Fruit fly (Drosophila melanogaster) whole organism, embryonic: ENCODE results near the gene CG14630.

Experiments used
- Adf1 ChIP-seq: fragments of 200-800 bp; sonication (Bioruptor generic); IDR thresholded peaks from 2 replicates; pipeline ENCODE4 v1.3.6; 2022; ENCODE audit warnings: missing biosample characterization, missing genetic modification characterization
- B-H1 ChIP-seq: fragments of 200-800 bp; sonication (Bioruptor generic); IDR thresholded peaks from 3 replicates; pipeline ENCODE4 v1.3.6; 2022; ENCODE audit warnings: missing biosample characterization, missing genetic modification characterization
- C15 ChIP-seq: fragments of 200-800 bp; sonication (Bioruptor generic); IDR thresholded peaks from 3 replicates; pipeline ENCODE4 v1.3.6; 2022; ENCODE audit warnings: missing biosample characterization, missing genetic modification characterization
- CG2712 ChIP-seq: fragments of 200-800 bp; optimal IDR thresholded peaks from 3 replicates; lab custom pipeline; 2019; ENCODE audit warnings: missing biosample characterization, mild to moderate bottlenecking, missing genetic modification characterization, moderate library complexity
- CG2875 ChIP-seq: fragments of 200-800 bp; sonication (Bioruptor generic); optimal IDR thresholded peaks from 2 replicates; lab custom pipeline; 2017; ENCODE audit warnings: missing biosample characterization, mild to moderate bottlenecking, missing genetic modification characterization, missing genetic modification reagents
- CG30403 ChIP-seq: fragments of 200-800 bp; sonication (Bioruptor generic); optimal IDR thresholded peaks from 3 replicates; lab custom pipeline; 2016; ENCODE audit warnings: missing biosample characterization, missing genetic modification characterization
- CG3065 ChIP-seq: fragments of 200-800 bp; sonication (Bioruptor generic); optimal IDR thresholded peaks from 2 replicates; lab custom pipeline; 2016; ENCODE audit warnings: missing biosample characterization, missing genetic modification characterization
- CG31388 ChIP-seq: fragments of 200-800 bp; sonication (Bioruptor generic); optimal IDR thresholded peaks from 2 replicates; lab custom pipeline; 2016; ENCODE audit warnings: missing biosample characterization, missing genetic modification characterization
- CG32532 ChIP-seq: fragments of 200-800 bp; sonication (Bioruptor generic); IDR thresholded peaks from 2 replicates; pipeline ENCODE4 v1.3.6; 2022; ENCODE audit warnings: missing biosample characterization, missing genetic modification characterization
- CG32767 ChIP-seq: fragments of 200-800 bp; sonication (Bioruptor generic); IDR thresholded peaks from 2 replicates; pipeline ENCODE4 v1.3.6; 2022; ENCODE audit warnings: missing biosample characterization, missing genetic modification characterization
- CG33557 ChIP-seq: fragments of 200-800 bp; sonication (Bioruptor generic); optimal IDR thresholded peaks from 2 replicates; lab custom pipeline; 2019; ENCODE audit warnings: missing biosample characterization, mild to moderate bottlenecking, missing genetic modification characterization, moderate library complexity
- CG3407 ChIP-seq: fragments of 200-800 bp; sonication (Bioruptor generic); optimal IDR thresholded peaks from 2 replicates; lab custom pipeline; 2018; ENCODE audit warnings: missing biosample characterization, mild to moderate bottlenecking, missing genetic modification characterization
- CG3838 ChIP-seq: fragments of 200-800 bp; sonication (Bioruptor generic); optimal IDR thresholded peaks from 3 replicates; lab custom pipeline; 2016; ENCODE audit warnings: missing biosample characterization, missing genetic modification characterization
- CG5953 ChIP-seq: fragments of 200-800 bp; sonication (Bioruptor generic); IDR thresholded peaks from 2 replicates; pipeline ENCODE4 v1.3.6; 2022; ENCODE audit warnings: missing biosample characterization, missing genetic modification characterization
- CG6813 ChIP-seq: fragments of 200-800 bp; sonication (Bioruptor generic); optimal IDR thresholded peaks from 2 replicates; lab custom pipeline; 2017; ENCODE audit warnings: missing biosample characterization, missing genetic modification characterization, mild to moderate bottlenecking, moderate library complexity, missing genetic modification reagents
- CG7271 ChIP-seq: fragments of 200-800 bp; sonication (Bioruptor generic); optimal IDR thresholded peaks from 2 replicates; lab custom pipeline; 2018; ENCODE audit warnings: missing biosample characterization, mild to moderate bottlenecking, missing genetic modification characterization, moderate library complexity
- CG7745 ChIP-seq: fragments of 200-800 bp; sonication (Bioruptor generic); optimal IDR thresholded peaks from 2 replicates; lab custom pipeline; 2018; ENCODE audit warnings: missing biosample characterization, mild to moderate bottlenecking, missing genetic modification characterization, moderate library complexity
- CG8924 ChIP-seq: fragments of 200-800 bp; optimal IDR thresholded peaks from 3 replicates; lab custom pipeline; 2019; ENCODE audit warnings: missing biosample characterization, mild to moderate bottlenecking, missing genetic modification characterization, moderate library complexity
- CG8944 ChIP-seq: fragments of 200-800 bp; sonication (Bioruptor generic); optimal IDR thresholded peaks from 3 replicates; lab custom pipeline; 2016; ENCODE audit warnings: missing biosample characterization, missing genetic modification characterization
- CG9797 ChIP-seq: fragments of 200-800 bp; sonication (Bioruptor generic); optimal IDR thresholded peaks from 3 replicates; lab custom pipeline; 2018; ENCODE audit warnings: missing biosample characterization, mild to moderate bottlenecking, missing genetic modification characterization
- CkIIα-i1 ChIP-seq: fragments of 200-800 bp; sonication (Bioruptor generic); IDR thresholded peaks from 2 replicates; pipeline ENCODE4 v1.3.6; 2022; ENCODE audit warnings: missing biosample characterization, missing genetic modification characterization
- CoRest ChIP-seq: fragments of 200-800 bp; sonication (Bioruptor generic); optimal IDR thresholded peaks from 3 replicates; lab custom pipeline; 2018; ENCODE audit warnings: missing biosample characterization, mild to moderate bottlenecking, missing genetic modification characterization, moderate library complexity
- Deaf1 ChIP-seq: fragments of 200-800 bp; optimal IDR thresholded peaks from 3 replicates; lab custom pipeline; 2019; ENCODE audit warnings: missing biosample characterization, mild to moderate bottlenecking, missing genetic modification characterization, moderate library complexity
- HLHmδ ChIP-seq: fragments of 200-800 bp; sonication (Bioruptor generic); optimal IDR thresholded peaks from 2 replicates; lab custom pipeline; 2018; ENCODE audit warnings: missing biosample characterization, mild to moderate bottlenecking, missing genetic modification characterization, moderate library complexity
- Jarid2 ChIP-seq: fragments of 200-800 bp; sonication (Bioruptor generic); optimal IDR thresholded peaks from 3 replicates; lab custom pipeline; 2017; ENCODE audit warnings: mild to moderate bottlenecking, missing biosample characterization, missing genetic modification reagents, missing genetic modification characterization
- MESR4 ChIP-seq: fragments of 200-800 bp; sonication (Bioruptor generic); optimal IDR thresholded peaks from 2 replicates; lab custom pipeline; 2018; ENCODE audit warnings: missing biosample characterization, mild to moderate bottlenecking, missing genetic modification characterization, moderate library complexity
- MTF-1 ChIP-seq: fragments of 200-800 bp; sonication (Bioruptor generic); optimal IDR thresholded peaks from 2 replicates; lab custom pipeline; 2018; ENCODE audit warnings: missing biosample characterization, mild to moderate bottlenecking, missing genetic modification characterization, borderline replicate concordance
- Nf-YC ChIP-seq: fragments of 200-800 bp; optimal IDR thresholded peaks from 3 replicates; lab custom pipeline; 2019; ENCODE audit warnings: missing biosample characterization, mild to moderate bottlenecking, missing genetic modification characterization, moderate library complexity
- PHDP ChIP-seq: fragments of 200-800 bp; sonication (Bioruptor generic); optimal IDR thresholded peaks from 3 replicates; lab custom pipeline; 2018; ENCODE audit warnings: missing biosample characterization, mild to moderate bottlenecking, missing genetic modification characterization, moderate library complexity
- Pdp1 ChIP-seq, 2 experiments: fragments of 200-800 bp; sonication (Bioruptor generic); optimal IDR thresholded peaks; 3 replicates each; lab custom pipeline; 2016; ENCODE audit warnings: missing biosample characterization in 2 of 2, missing genetic modification characterization in 2 of 2, mild to moderate bottlenecking in 1 of 2, moderate library complexity in 1 of 2
- Scr ChIP-seq: fragments of 200-800 bp; sonication (Bioruptor generic); IDR thresholded peaks from 2 replicates; pipeline ENCODE4 v1.3.6; 2022; ENCODE audit warnings: missing biosample characterization, missing genetic modification characterization; ENCODE audit not compliant: partially characterized antibody
- Sox102F ChIP-seq: fragments of 200-800 bp; sonication (Bioruptor generic); optimal IDR thresholded peaks from 2 replicates; lab custom pipeline; 2018; ENCODE audit warnings: missing biosample characterization, mild to moderate bottlenecking, missing genetic modification characterization, moderate library complexity
- Sry-δ ChIP-seq: fragments of 200-800 bp; sonication (Bioruptor generic); optimal IDR thresholded peaks from 2 replicates; lab custom pipeline; 2016; ENCODE audit warnings: missing biosample characterization, missing genetic modification characterization
- Vsx1 ChIP-seq: fragments of 200-800 bp; sonication (Bioruptor generic); optimal IDR thresholded peaks from 2 replicates; lab custom pipeline; 2017; ENCODE audit warnings: missing biosample characterization, mild to moderate bottlenecking, missing genetic modification characterization, missing genetic modification reagents
- YL-1 ChIP-seq: fragments of 200-800 bp; sonication (Bioruptor generic); optimal IDR thresholded peaks from 3 replicates; lab custom pipeline; 2017; ENCODE audit warnings: missing biosample characterization, mild to moderate bottlenecking, missing genetic modification characterization
- al ChIP-seq: fragments of 200-800 bp; sonication (Bioruptor generic); IDR thresholded peaks from 2 replicates; pipeline ENCODE4 v1.3.6; 2022; ENCODE audit warnings: missing biosample characterization, missing genetic modification characterization
- ase ChIP-seq: fragments of 200-800 bp; sonication (Bioruptor generic); IDR thresholded peaks from 3 replicates; pipeline ENCODE4 v1.3.6; 2022; ENCODE audit warnings: missing biosample characterization, missing genetic modification characterization
- ato ChIP-seq: fragments of 200-800 bp; sonication (Bioruptor generic); IDR thresholded peaks from 2 replicates; pipeline ENCODE4 v1.3.6; 2022; ENCODE audit warnings: missing biosample characterization, missing genetic modification characterization; ENCODE audit not compliant: partially characterized antibody
- br ChIP-seq: fragments of >200 bp; optimal IDR thresholded peaks from 2 replicates; lab custom pipeline; 2017
- cato ChIP-seq: fragments of 200-800 bp; sonication (Bioruptor generic); optimal IDR thresholded peaks from 2 replicates; lab custom pipeline; 2016; ENCODE audit warnings: missing biosample characterization, missing genetic modification characterization, borderline replicate concordance
- chinmo ChIP-seq: fragments of 200-800 bp; sonication (Bioruptor generic); IDR thresholded peaks from 4 replicates; pipeline ENCODE4 v1.3.6; 2022; ENCODE audit warnings: missing biosample characterization, missing genetic modification characterization; ENCODE audit not compliant: partially characterized antibody
- crc ChIP-seq: fragments of 200-800 bp; sonication (Bioruptor generic); optimal IDR thresholded peaks from 2 replicates; lab custom pipeline; 2016; ENCODE audit warnings: missing biosample characterization, missing genetic modification characterization
- da ChIP-seq: fragments of 200-800 bp; sonication (Bioruptor generic); optimal IDR thresholded peaks from 2 replicates; lab custom pipeline; 2016; ENCODE audit warnings: missing biosample characterization, missing genetic modification characterization
- hth ChIP-seq: fragments of >200 bp; optimal IDR thresholded peaks from 2 replicates; lab custom pipeline; 2017; ENCODE audit warnings: inconsistent platforms
- mirr ChIP-seq: fragments of 200-800 bp; sonication (Bioruptor generic); optimal IDR thresholded peaks from 3 replicates; lab custom pipeline; 2018; ENCODE audit warnings: missing biosample characterization, mild to moderate bottlenecking, missing genetic modification characterization
- nau ChIP-seq: fragments of 200-800 bp; sonication (Bioruptor generic); optimal IDR thresholded peaks from 3 replicates; lab custom pipeline; 2017; ENCODE audit warnings: missing biosample characterization, mild to moderate bottlenecking, missing genetic modification characterization, missing genetic modification reagents
- nerfin-2 ChIP-seq: fragments of 200-800 bp; sonication (Bioruptor generic); IDR thresholded peaks from 2 replicates; pipeline ENCODE4 v1.3.6; 2022; ENCODE audit warnings: missing biosample characterization, missing genetic modification characterization; ENCODE audit not compliant: partially characterized antibody
- pan ChIP-seq, 4 experiments: fragments of >200 bp in 3 of 4; fragments of 200-800 bp in 1 of 4; sonication (Bioruptor generic) in 1 of 4; optimal IDR thresholded peaks in 3 of 4; IDR thresholded peaks in 1 of 4; 2 replicates each; pipeline versions ENCODE4 v1.3.6 to Lab custom; 2017 to 2022; ENCODE audit warnings: missing biosample characterization in 2 of 4, missing genetic modification characterization in 2 of 4, mixed read lengths in 1 of 4
- repo ChIP-seq: fragments of 200-800 bp; sonication (Bioruptor generic); optimal IDR thresholded peaks from 2 replicates; lab custom pipeline; 2016; ENCODE audit warnings: missing biosample characterization, missing genetic modification characterization
- stwl ChIP-seq: fragments of 200-800 bp; sonication (Bioruptor generic); optimal IDR thresholded peaks from 3 replicates; lab custom pipeline; 2018; ENCODE audit warnings: missing biosample characterization, mild to moderate bottlenecking, missing genetic modification characterization, moderate library complexity

Gene CG14630

DNA sequence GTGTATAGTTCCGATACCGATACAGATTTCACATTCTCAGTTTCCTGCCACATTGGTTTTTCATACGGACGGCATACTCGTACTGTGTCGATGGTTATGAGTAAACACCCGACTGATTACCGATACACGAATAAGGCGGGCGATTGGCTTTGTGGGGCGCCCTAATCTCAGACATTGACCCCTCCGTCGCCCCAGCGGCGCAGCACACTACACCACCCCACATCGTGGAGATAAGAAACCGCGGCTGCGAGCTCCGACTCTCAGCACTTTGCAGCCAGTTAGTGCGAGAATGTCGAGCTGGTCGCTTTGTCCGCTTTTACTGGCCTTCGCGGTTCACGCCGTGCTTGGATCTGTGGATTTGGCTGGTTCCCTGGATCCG lies 19.9 kb downstream of the CG14630 start, which contains the start of gene CG14629 (continued):
- no peak for TF ChIP-seq pan (optimal IDR thresholded peaks at IDR 0.05; lab: Kevin White, UChicago)
- TF ChIP-seq pan (GFP tag; optimal IDR thresholded peaks at IDR 0.05 in 1 of 2, IDR thresholded peaks at IDR 0.05 in 1 of 2), result no peak
- TF ChIP-seq CG3838 (GFP tag; lab: Kevin White, UChicago), result no peak
- no peak for TF ChIP-seq hth (lab: Kevin White, UChicago)
- no peak for TF ChIP-seq CG32767 (GFP tag; lab: Robert Waterston, UW)
- TF ChIP-seq CG3065 (GFP tag; lab: Kevin White, UChicago), result no peak
- TF ChIP-seq CG31388 (GFP tag; lab: Kevin White, UChicago), result no peak
- no peak for TF ChIP-seq YL-1
- TF ChIP-seq CG8924, result no peak
- 0 out of 2 replicates have a peak, but pooled peaks have one; percentile 11 for TF ChIP-seq CG32532 (GFP tag; lab: Robert Waterston, UW)
- no peak for TF ChIP-seq CG3407 (GFP tag; lab: Kevin White, UChicago)
- TF ChIP-seq Deaf1, result peak; percentile 78
- TF ChIP-seq Scr, result no peak
- peak in 1 of 2 experiments; percentile 46 for TF ChIP-seq Pdp1 (GFP tag; optimal IDR thresholded peaks at IDR 0.05; lab: Kevin White, UChicago)
- TF ChIP-seq mirr (GFP tag; lab: Kevin White, UChicago), result peak; percentile 53
- no peak for TF ChIP-seq CG2712 (tag; lab: Kevin White, UChicago)
- 0 out of 4 replicates have a peak, but pooled peaks have one; percentile 32 for TF ChIP-seq chinmo
- TF ChIP-seq stwl (tag; lab: Kevin White, UChicago), result no peak
- no peak for TF ChIP-seq CG5953
- TF ChIP-seq crc, result no peak
- no peak for TF ChIP-seq Nf-YC (tag; lab: Kevin White, UChicago)
- no peak for TF ChIP-seq CoRest (tag; lab: Kevin White, UChicago)
- TF ChIP-seq al, result no peak
- no peak for TF ChIP-seq cato
- no peak for TF ChIP-seq nerfin-2 (GFP tag; lab: Robert Waterston, UW)
- peak; percentile 10 for TF ChIP-seq CG6813 (GFP tag; lab: Kevin White, UChicago)
- peak; percentile 75 for TF ChIP-seq Adf1
- no peak for TF ChIP-seq CG9797 (GFP tag; lab: Kevin White, UChicago)
- no peak for TF ChIP-seq PHDP
- no peak for TF ChIP-seq Vsx1 (GFP tag; lab: Kevin White, UChicago)
- no peak for TF ChIP-seq B-H1 (GFP tag; lab: Robert Waterston, UW)
- no peak for TF ChIP-seq MESR4 (GFP tag; lab: Kevin White, UChicago)
- peak; percentile 62 for TF ChIP-seq Jarid2 (GFP tag; lab: Kevin White, UChicago)
- TF ChIP-seq Sox102F (GFP tag; lab: Kevin White, UChicago), result no peak
- TF ChIP-seq ato (GFP tag; lab: Robert Waterston, UW), result no peak
- no peak for TF ChIP-seq CG7745
- TF ChIP-seq Sry-δ (GFP tag; lab: Kevin White, UChicago), result no peak
- TF ChIP-seq CG7271, result no peak
- TF ChIP-seq HLHmδ, result peak; percentile 17
- no peak for TF ChIP-seq br (lab: Kevin White, UChicago)
- no peak for TF ChIP-seq ase (GFP tag; lab: Robert Waterston, UW)
- no peak for TF ChIP-seq da (GFP tag; lab: Kevin White, UChicago)
- TF ChIP-seq MTF-1, result no peak
- no peak for TF ChIP-seq CG8944 (GFP tag; lab: Kevin White, UChicago)
- TF ChIP-seq repo, result no peak
- TF ChIP-seq CG33557 (GFP tag; lab: Kevin White, UChicago), result no peak
- no peak for TF ChIP-seq CG30403 (GFP tag; lab: Kevin White, UChicago)
- TF ChIP-seq C15 (GFP tag; lab: Robert Waterston, UW), result no peak
- no peak for TF ChIP-seq CkIIα-i1 (GFP tag; lab: Robert Waterston, UW)
- TF ChIP-seq nau (GFP tag; lab: Kevin White, UChicago), result no peak
- TF ChIP-seq CG2875 (GFP tag; lab: Kevin White, UChicago), result no peak
